Worm (Caenorhabditis elegans): ENCODE measurements around the gene R13A5.15.

- TF ChIP-seq him-1 (tag; optimal IDR thresholded peaks at IDR 0.05): no peak
- TF ChIP-seq W03F9.2 (tag; optimal IDR thresholded peaks at IDR 0.05): no peak
Observed at ce11 chrIII:7588214-7588613, at the start of gene R13A5.15.
